Worm (Caenorhabditis elegans): ENCODE measurements around the gene str-66.

DNA sequence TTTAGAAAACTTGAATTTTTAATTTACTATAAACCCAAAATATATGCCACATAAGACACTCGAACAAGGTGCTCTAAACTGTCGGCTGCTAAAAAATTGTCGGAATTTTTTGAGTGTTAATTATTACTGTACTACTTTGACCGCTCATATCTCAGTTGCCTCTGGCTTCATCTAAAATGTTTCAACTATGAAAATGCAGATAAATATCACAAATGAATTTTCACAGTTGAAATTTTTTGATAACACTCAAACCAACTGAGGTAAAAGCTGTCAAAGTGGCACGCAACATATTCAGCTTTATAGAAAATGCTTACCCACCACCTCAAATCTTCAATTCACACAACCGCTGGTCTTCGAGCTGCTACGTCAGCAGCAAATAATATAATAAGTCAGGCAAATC is 15.3 kb downstream of the str-66 start, which contains the start of gene acs-21:
- TF ChIP-seq nhr-42 (GFP tag; IDR thresholded peaks at IDR 0.05) = no peak
- TF ChIP-seq zag-1 (tag; optimal IDR thresholded peaks at IDR 0.05) = no peak
- no peak for TF ChIP-seq dpl-1 (GFP tag; optimal IDR thresholded peaks at IDR 0.05)
- no peak for TF ChIP-seq arid-1 (GFP tag; conservative IDR thresholded peaks at IDR 0.05)
- no peak for TF ChIP-seq pha-4 (GFP tag; IDR thresholded peaks at IDR 0.05)
- no peak for TF ChIP-seq pha-4 (tag; optimal IDR thresholded peaks at IDR 0.05)
- TF ChIP-seq snpc-4 (tag; optimal IDR thresholded peaks at IDR 0.05) = no peak
- TF ChIP-seq R02D3.7 (tag; optimal IDR thresholded peaks at IDR 0.05) = no peak
- TF ChIP-seq fos-1 (tag; optimal IDR thresholded peaks at IDR 0.05) = no peak
